Worm (Caenorhabditis elegans) whole organism, mixed stage, embryonic: ENCODE results near the gene C17B7.14.

Source experiments
- cnd-1 ChIP-seq: fragments of 200-800 bp; sonication (Bioruptor generic); optimal IDR thresholded peaks from 2 replicates; lab custom pipeline; 2018; ENCODE audit warnings: mild to moderate bottlenecking, missing genetic modification characterization, missing compliant biosample characterization
- elt-3 ChIP-seq: fragments of 150-350 bp; optimal IDR thresholded peaks from 2 replicates; lab custom pipeline; 2014; ENCODE audit warnings: missing biosample characterization, missing genetic modification characterization
- lin-32 ChIP-seq: fragments of 200-800 bp; sonication (Bioruptor generic); optimal IDR thresholded peaks from 2 replicates; lab custom pipeline; 2018; ENCODE audit warnings: mild to moderate bottlenecking, missing genetic modification characterization, missing compliant biosample characterization
- snpc-4 ChIP-seq: fragments of 150-350 bp; optimal IDR thresholded peaks from 2 replicates; lab custom pipeline; 2014; ENCODE audit warnings: missing biosample characterization, missing genetic modification characterization

DNA sequence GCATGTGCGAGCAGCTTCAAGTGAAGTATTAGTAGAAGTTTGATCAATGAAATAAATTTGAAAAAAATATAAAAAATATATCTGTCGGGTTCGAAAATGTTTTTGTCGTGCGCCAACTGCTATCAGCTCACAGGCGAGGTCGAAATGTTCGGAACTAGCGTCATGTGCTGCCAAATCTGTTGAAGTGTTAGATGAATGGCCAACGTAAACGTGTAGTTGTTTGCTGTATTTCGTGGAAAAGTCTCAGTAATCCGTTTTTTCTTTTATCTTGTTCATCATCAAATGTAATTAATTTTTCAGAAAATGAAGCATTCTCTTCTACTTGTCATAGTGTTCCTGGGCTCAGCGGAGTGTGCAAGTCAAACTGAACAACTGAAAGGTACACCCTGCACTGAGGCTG lies 29.5 kb upstream of the C17B7.14 start, which contains the start of gene C17B7.15:
- no peak for TF ChIP-seq elt-3 (tag; lab: Kevin White, UChicago)
- no peak for TF ChIP-seq cnd-1 (tag; lab: Kevin White, UChicago)
- TF ChIP-seq lin-32 (GFP tag; lab: Kevin White, UChicago), result no peak
- TF ChIP-seq snpc-4 (tag; lab: Kevin White, UChicago), result no peak
